Worm (Caenorhabditis elegans) whole organism, L2 larva: ENCODE data around the gene F35F10.14.

Experiments used
- ama-1 ChIP-seq: fragments of 150-350 bp; optimal IDR thresholded peaks from 2 replicates; lab custom pipeline; 2018; ENCODE audit warnings: inconsistent platforms
- elt-1 ChIP-seq: fragments of 150-350 bp; optimal IDR thresholded peaks from 2 replicates; lab custom pipeline; 2014; ENCODE audit warnings: missing biosample characterization, missing genetic modification characterization
- nhr-237 ChIP-seq: fragments of 150-350 bp; optimal IDR thresholded peaks from 2 replicates; lab custom pipeline; 2014; ENCODE audit warnings: missing biosample characterization, missing genetic modification characterization

ce11 chrV:3333334-3333733, 13.4 kb upstream of the F35F10.14 start, which contains the start of gene C17B7.5:
- TF ChIP-seq ama-1, result no peak
- no peak for TF ChIP-seq elt-1 (tag; lab: Kevin White, UChicago)
- no peak for TF ChIP-seq nhr-237 (tag; lab: Kevin White, UChicago)
